Worm (Caenorhabditis elegans): Measurements from ENCODE around the gene Y43E12A.2.

Y43E12A.2 gene

ce11 chrIV:11027560-11027959 lies 45.7 kb downstream of the Y43E12A.2 start (continued):
- TF ChIP-seq F49E8.2 (tag; optimal IDR thresholded peaks at IDR 0.05; ENCODE audit: borderline replicate concordance) (no peak), daf-19 (GFP tag; conservative IDR thresholded peaks at IDR 0.05) (no peak), dmd-9 (GFP tag; IDR thresholded peaks at IDR 0.05) (no peak), ces-1 (GFP tag; optimal IDR thresholded peaks at IDR 0.05) (no peak), egl-27 (tag; optimal IDR thresholded peaks at IDR 0.05) (no peak), lin-1 (GFP tag; IDR thresholded peaks at IDR 0.05) (peak; percentile 66; the same call in 1 of the 2 replicates), set-16 (GFP tag; IDR thresholded peaks at IDR 0.05) (no peak), attf-4 (tag; optimal IDR thresholded peaks at IDR 0.05) (no peak), sdz-12 (GFP tag; optimal IDR thresholded peaks at IDR 0.05) (no peak), R02D3.7 (tag; optimal IDR thresholded peaks at IDR 0.05) (no peak), zag-1 (tag; optimal IDR thresholded peaks at IDR 0.05) (peak; percentile 52), nhr-42 (GFP tag; IDR thresholded peaks at IDR 0.05) (no peak; the same call in 1 of the 2 replicates), zfp-3 (GFP tag; conservative IDR thresholded peaks at IDR 0.05) (no peak), skn-1 (tag; optimal IDR thresholded peaks at IDR 0.05) (no peak), nhr-111 (GFP tag; optimal IDR thresholded peaks at IDR 0.05) (no peak), madf-5 (GFP tag; IDR thresholded peaks at IDR 0.05) (no peak), ceh-44 (GFP tag; IDR thresholded peaks at IDR 0.05) (no peak), gei-8 (GFP tag; optimal IDR thresholded peaks at IDR 0.05) (no peak), jun-1 (tag; optimal IDR thresholded peaks at IDR 0.05) (peak; percentile 23), daf-8 (GFP tag; IDR thresholded peaks at IDR 0.05) (no peak), mxl-2 (GFP tag; conservative IDR thresholded peaks at IDR 0.05) (no peak), zip-2 (tag; optimal IDR thresholded peaks at IDR 0.05) (no peak), dve-1 (tag; optimal IDR thresholded peaks at IDR 0.05; ENCODE audit: insufficient read depth) (peak; percentile 97)

- no peak for TF ChIP-seq zfp-2 (tag; optimal IDR thresholded peaks at IDR 0.05)
- TF ChIP-seq hlh-30 (tag; optimal IDR thresholded peaks at IDR 0.05; ENCODE audit: insufficient read depth) = no peak
- TF ChIP-seq ceh-32 (tag; optimal IDR thresholded peaks at IDR 0.05; ENCODE audit: poor library complexity) = no peak
- TF ChIP-seq hif-1 (tag; optimal IDR thresholded peaks at IDR 0.05) = no peak
- TF ChIP-seq rbr-2 (tag; optimal IDR thresholded peaks at IDR 0.05) = no peak
- no peak for TF ChIP-seq F26F4.8 (GFP tag; conservative IDR thresholded peaks at IDR 0.05)
- TF ChIP-seq lin-29 (GFP tag; IDR thresholded peaks at IDR 0.05) = no peak
- no peak for TF ChIP-seq nhr-25 (tag; optimal IDR thresholded peaks at IDR 0.05; ENCODE audit: borderline replicate concordance, insufficient read depth)
- no peak for TF ChIP-seq skn-1 (tag; optimal IDR thresholded peaks at IDR 0.05)
- no peak for TF ChIP-seq lsy-2 (tag; optimal IDR thresholded peaks at IDR 0.05)
- TF ChIP-seq ztf-7 (tag; optimal IDR thresholded peaks at IDR 0.05) = no peak
- TF ChIP-seq arid-1 (GFP tag; conservative IDR thresholded peaks at IDR 0.05) = no peak
- TF ChIP-seq nhr-28 (tag; optimal IDR thresholded peaks at IDR 0.05) = peak; percentile 68
- TF ChIP-seq mdt-29 (GFP tag; IDR thresholded peaks at IDR 0.05) = no peak
- no peak for TF ChIP-seq ctbp-1 (GFP tag; IDR thresholded peaks at IDR 0.05)
- TF ChIP-seq daf-16 (GFP tag; optimal IDR thresholded peaks at IDR 0.05) = no peak
- peak; percentile 49 for TF ChIP-seq daf-16 (tag; optimal IDR thresholded peaks at IDR 0.05)
- TF ChIP-seq aly-2 (tag; optimal IDR thresholded peaks at IDR 0.05) = no peak
- TF ChIP-seq lin-15B (tag; optimal IDR thresholded peaks at IDR 0.05) = no peak
- no peak for TF ChIP-seq tra-1 (GFP tag; IDR thresholded peaks at IDR 0.05)
- peak; percentile 65 for TF ChIP-seq dmd-6 (GFP tag; IDR thresholded peaks at IDR 0.05)
- peak in 1 of 2 experiments; percentile 24 for TF ChIP-seq mdl-1 (tag; optimal IDR thresholded peaks at IDR 0.05)
Measured at ce11 chrIV:11029412-11029811, 47.6 kb downstream of the Y43E12A.2 start, which contains the start of gene hrg-5. hrg-5 (minus strand) TSS chrIV:11029428.

Measured in whole organism, L4 larva.